Fruit fly (Drosophila melanogaster): ENCODE results near the gene Coq8.

The Coq8 gene

dm6 chrX:12886543-12886942 is 14.4 kb downstream of the Coq8 start:
- TF ChIP-seq zen (tag; optimal IDR thresholded peaks at IDR 0.05) (no peak), CG3281 (GFP tag; optimal IDR thresholded peaks at IDR 0.05) (peak; percentile 33), Med (GFP tag) (peak; percentile 51), CG6813 (GFP tag; optimal IDR thresholded peaks at IDR 0.05) (no peak), Dek (tag; optimal IDR thresholded peaks at IDR 0.05) (no peak), CG15514 (GFP tag; optimal IDR thresholded peaks at IDR 0.05) (peak; percentile 44), rib (GFP tag; IDR thresholded peaks at IDR 0.05) (0 out of 2 replicates have a peak, but pooled peaks have one; percentile 41), CG13624 (GFP tag; optimal IDR thresholded peaks at IDR 0.05) (no peak), jing (GFP tag; optimal IDR thresholded peaks at IDR 0.05) (no peak), pfk (GFP tag; optimal IDR thresholded peaks at IDR 0.05) (no peak), cwo (GFP tag; optimal IDR thresholded peaks at IDR 0.05) (peak; percentile 4), sug (tag; optimal IDR thresholded peaks at IDR 0.05) (peak; percentile 15), Usf (GFP tag; optimal IDR thresholded peaks at IDR 0.05) (no peak), CG6683 (GFP tag; optimal IDR thresholded peaks at IDR 0.05) (no peak), CG9797 (GFP tag; optimal IDR thresholded peaks at IDR 0.05) (no peak), br (optimal IDR thresholded peaks at IDR 0.05) (no peak), insv (GFP tag; optimal IDR thresholded peaks at IDR 0.05) (no peak), tin (GFP tag; optimal IDR thresholded peaks at IDR 0.05) (no peak), CG6272 (GFP tag; IDR thresholded peaks at IDR 0.05) (no peak), dmrt99B (tag; optimal IDR thresholded peaks at IDR 0.05) (no peak), Atf6 (GFP tag; IDR thresholded peaks at IDR 0.05) (0 out of 2 replicates have a peak, but pooled peaks have one; percentile 10), CG31365 (tag; optimal IDR thresholded peaks at IDR 0.05) (no peak), CG18011 (GFP tag; optimal IDR thresholded peaks at IDR 0.05) (no peak), CG17912 (GFP tag; optimal IDR thresholded peaks at IDR 0.05) (no peak), mld (GFP tag; IDR thresholded peaks at IDR 0.05; ENCODE audit: partially characterized antibody) (no peak), Eip74EF (GFP tag; optimal IDR thresholded peaks at IDR 0.05) (no peak), CG4328 (GFP tag; optimal IDR thresholded peaks at IDR 0.05) (no peak), CG6765 (GFP tag; optimal IDR thresholded peaks at IDR 0.05) (no peak), crol (GFP tag; IDR thresholded peaks at IDR 0.05) (no peak), danr (GFP tag; IDR thresholded peaks at IDR 0.05) (no peak), CG6854 (GFP tag; optimal IDR thresholded peaks at IDR 0.05) (no peak), lab (GFP tag; optimal IDR thresholded peaks at IDR 0.05) (peak; percentile 64), Dip3 (GFP tag; optimal IDR thresholded peaks at IDR 0.05) (no peak), NK7.1 (GFP tag; optimal IDR thresholded peaks at IDR 0.05) (no peak), hth (optimal IDR thresholded peaks at IDR 0.05) (no peak), CG12942 (GFP tag; optimal IDR thresholded peaks at IDR 0.05) (no peak), sd (tag; optimal IDR thresholded peaks at IDR 0.05) (no peak), Rfx (GFP tag; IDR thresholded peaks at IDR 0.05) (peak; percentile 56; the same call in 1 of the 2 replicates), Neu2 (GFP tag; optimal IDR thresholded peaks at IDR 0.05; ENCODE audit: borderline replicate concordance) (no peak), CG14710 (tag; optimal IDR thresholded peaks at IDR 0.05) (no peak), mirr (GFP tag; optimal IDR thresholded peaks at IDR 0.05) (peak; percentile 50), CG12391 (tag; optimal IDR thresholded peaks at IDR 0.05) (no peak), CG3838 (GFP tag; optimal IDR thresholded peaks at IDR 0.05) (no peak), Hmr (GFP tag; optimal IDR thresholded peaks at IDR 0.05) (peak; percentile 24), CG11504 (tag; optimal IDR thresholded peaks at IDR 0.05) (no peak), CG2678 (tag; optimal IDR thresholded peaks at IDR 0.05) (peak; percentile 27), Meics (GFP tag; optimal IDR thresholded peaks at IDR 0.05) (peak; percentile 34), kah (GFP tag; optimal IDR thresholded peaks at IDR 0.05) (no peak), pan (optimal IDR thresholded peaks at IDR 0.05) (no peak), pan (GFP tag; optimal IDR thresholded peaks at IDR 0.05 in 1 of 2, IDR thresholded peaks at IDR 0.05 in 1 of 2) (no peak)

Measured in whole organism, embryonic.